Worm (Caenorhabditis elegans): Measurements from ENCODE around the gene sbp-1.

Gene sbp-1

DNA sequence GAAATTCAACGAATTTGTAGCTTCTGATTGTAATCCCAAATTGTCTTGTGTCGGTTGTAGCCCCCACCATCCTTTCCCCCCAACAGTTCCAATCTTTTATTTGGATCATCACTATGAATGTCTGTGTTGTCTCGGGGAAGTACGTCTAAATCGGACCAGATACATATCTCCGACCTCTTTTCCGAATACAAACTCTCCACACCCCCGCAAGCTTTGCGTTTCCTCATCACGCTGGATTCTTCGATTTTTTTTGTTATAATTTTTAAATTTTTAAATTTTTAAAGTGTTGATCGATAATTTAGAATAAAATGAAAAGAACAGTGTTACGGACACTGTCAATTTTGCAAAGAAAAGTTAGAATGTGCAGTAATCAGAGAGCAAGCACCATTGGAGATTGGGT lies 60.4 kb downstream of the sbp-1 start, which contains the start of gene subs-4:
subs-4 (plus strand) TSS at position 301 of the 400 bp plus-strand sequence.
- no peak for TF ChIP-seq zag-1 (tag; optimal IDR thresholded peaks at IDR 0.05)
- no peak for TF ChIP-seq fkh-8 (tag; optimal IDR thresholded peaks at IDR 0.05)
- no peak for TF ChIP-seq tbx-2 (tag; optimal IDR thresholded peaks at IDR 0.05)

DNA sequence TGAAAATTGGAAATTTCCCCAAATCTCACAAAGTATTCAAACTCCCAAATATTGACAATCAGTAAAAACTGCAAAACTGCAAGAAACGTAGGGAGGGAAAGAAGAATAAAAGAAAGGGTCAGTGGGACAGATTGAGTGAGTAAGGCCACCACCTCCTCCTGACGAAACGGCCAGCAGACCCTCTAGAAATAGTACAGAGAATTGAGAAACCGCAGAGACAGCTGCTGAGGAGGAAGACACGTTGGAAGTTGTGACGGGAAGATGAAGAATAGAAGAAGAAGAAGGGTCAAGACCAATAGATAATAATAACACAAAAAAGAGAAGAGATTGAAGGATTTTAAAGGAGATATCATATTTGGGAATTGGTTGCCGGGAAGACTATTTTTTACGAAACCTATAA lies 61.8 kb downstream of the sbp-1 start:
- TF ChIP-seq rnt-1 (tag; optimal IDR thresholded peaks at IDR 0.05): no peak
- no peak for TF ChIP-seq vab-15 (tag; optimal IDR thresholded peaks at IDR 0.05)
- TF ChIP-seq tbx-2 (tag; optimal IDR thresholded peaks at IDR 0.05): no peak
- TF ChIP-seq nhr-11 (tag; optimal IDR thresholded peaks at IDR 0.05): no peak
- no peak for TF ChIP-seq mab-9 (GFP tag; IDR thresholded peaks at IDR 0.05)
- TF ChIP-seq hlh-17 (GFP tag; optimal IDR thresholded peaks at IDR 0.05; ENCODE audit: borderline replicate concordance): no peak
- no peak for TF ChIP-seq fos-1 (tag; optimal IDR thresholded peaks at IDR 0.05)
- TF ChIP-seq unc-98 (GFP tag; IDR thresholded peaks at IDR 0.05): no peak
- peak; percentile 70 for TF ChIP-seq blmp-1 (tag; optimal IDR thresholded peaks at IDR 0.05)
- no peak for TF ChIP-seq snpc-4 (tag; optimal IDR thresholded peaks at IDR 0.05)
- no peak for TF ChIP-seq ceh-88 (GFP tag; IDR thresholded peaks at IDR 0.05)
- no peak for TF ChIP-seq C04F5.9 (tag; optimal IDR thresholded peaks at IDR 0.05)
- TF ChIP-seq xbp-1 (tag; optimal IDR thresholded peaks at IDR 0.05): peak; percentile 18
- no peak for TF ChIP-seq nhr-76 (tag; optimal IDR thresholded peaks at IDR 0.05)
- TF ChIP-seq C16A3.4 (tag; optimal IDR thresholded peaks at IDR 0.05): no peak
- no peak for TF ChIP-seq hlh-4 (tag; optimal IDR thresholded peaks at IDR 0.05)
- TF ChIP-seq ets-5 (GFP tag; IDR thresholded peaks at IDR 0.05): no peak
- no peak for TF ChIP-seq ces-1 (GFP tag; optimal IDR thresholded peaks at IDR 0.05)
- no peak for TF ChIP-seq lin-15B (tag; optimal IDR thresholded peaks at IDR 0.05)
- TF ChIP-seq mdl-1 (tag; optimal IDR thresholded peaks at IDR 0.05): peak in 1 of 2 experiments; percentile 15
- no peak for TF ChIP-seq skn-1 (tag; optimal IDR thresholded peaks at IDR 0.05)
- TF ChIP-seq nhr-28 (tag; optimal IDR thresholded peaks at IDR 0.05): no peak
- TF ChIP-seq jun-1 (tag; optimal IDR thresholded peaks at IDR 0.05): no peak
- 0 out of 2 replicates have a peak, but pooled peaks have one; percentile 4 for TF ChIP-seq nhr-19 (GFP tag; conservative IDR thresholded peaks at IDR 0.05)
- TF ChIP-seq sptf-1 (tag; optimal IDR thresholded peaks at IDR 0.05): no peak
- no peak for TF ChIP-seq nhr-85 (tag)
- peak; percentile 5 for TF ChIP-seq nhr-20 (tag; optimal IDR thresholded peaks at IDR 0.05)
- TF ChIP-seq ceh-82 (tag; optimal IDR thresholded peaks at IDR 0.05): peak in 1 of 3 experiments; percentile 40
- TF ChIP-seq elt-3 (tag; optimal IDR thresholded peaks at IDR 0.05): peak in 2 of 6 experiments; percentile 19 to 28
- no peak for TF ChIP-seq swsn-7 (tag; optimal IDR thresholded peaks at IDR 0.05)
- TF ChIP-seq dpl-1 (GFP tag; optimal IDR thresholded peaks at IDR 0.05): peak in 1 of 3 experiments; percentile 17
- TF ChIP-seq sup-37 (GFP tag; optimal IDR thresholded peaks at IDR 0.05): no peak
- TF ChIP-seq nhr-47 (tag; optimal IDR thresholded peaks at IDR 0.05): peak; percentile 24
- no peak for TF ChIP-seq ceh-8 (GFP tag; optimal IDR thresholded peaks at IDR 0.05)
- TF ChIP-seq efl-1 (optimal IDR thresholded peaks at IDR 0.05): peak; percentile 7 to 29
- TF ChIP-seq efl-1 (GFP tag; optimal IDR thresholded peaks at IDR 0.05 in 1 of 2): no peak
- TF ChIP-seq Y116A8C.19 (tag; optimal IDR thresholded peaks at IDR 0.05; ENCODE audit: borderline replicate concordance): no peak
- no peak for TF ChIP-seq lin-13 (GFP tag; optimal IDR thresholded peaks at IDR 0.05)
- peak; percentile 18 to 26 for TF ChIP-seq lsy-2 (tag; optimal IDR thresholded peaks at IDR 0.05)
- TF ChIP-seq C34B4.2 (tag; optimal IDR thresholded peaks at IDR 0.05): no peak
- TF ChIP-seq alr-1 (tag; optimal IDR thresholded peaks at IDR 0.05; ENCODE audit: borderline replicate concordance): no peak
- TF ChIP-seq nhr-84 (tag; optimal IDR thresholded peaks at IDR 0.05): no peak
- TF ChIP-seq ceh-63 (GFP tag; optimal IDR thresholded peaks at IDR 0.05): no peak
- TF ChIP-seq fkh-10 (GFP tag; optimal IDR thresholded peaks at IDR 0.05): no peak
- no peak for TF ChIP-seq fkh-4 (tag; optimal IDR thresholded peaks at IDR 0.05; ENCODE audit: borderline replicate concordance)
- TF ChIP-seq ztf-4 (tag; optimal IDR thresholded peaks at IDR 0.05): peak; percentile 17
- peak; percentile 37 for TF ChIP-seq mep-1 (tag; optimal IDR thresholded peaks at IDR 0.05)
- no peak for TF ChIP-seq nhr-77 (tag; optimal IDR thresholded peaks at IDR 0.05)
- no peak for TF ChIP-seq fkh-8 (tag; optimal IDR thresholded peaks at IDR 0.05)
- peak; percentile 34 for TF ChIP-seq nhr-71 (tag; optimal IDR thresholded peaks at IDR 0.05)
